Fruit fly (Drosophila melanogaster) whole organism, adult: ENCODE results near the gene CG42458.

Experiments used
- CG12768 ChIP-seq: fragments of 200-800 bp; sonication (Bioruptor generic); optimal IDR thresholded peaks from 2 replicates; lab custom pipeline; 2017; ENCODE audit warnings: missing biosample characterization, missing genetic modification characterization, mild to moderate bottlenecking, moderate library complexity, missing genetic modification reagents
- Crg-1 ChIP-seq: fragments of 200-800 bp; sonication (Bioruptor generic); optimal IDR thresholded peaks from 2 replicates; lab custom pipeline; 2016; ENCODE audit warnings: missing biosample characterization, missing genetic modification characterization

dm6 chr3L:7423517-7423916 is at the start of gene CG42458:
- TF ChIP-seq CG12768 (no peak), Crg-1 (GFP tag; lab: Kevin White, UChicago) (no peak)
